Worm (Caenorhabditis elegans): ENCODE measurements around the gene asp-13.

DNA sequence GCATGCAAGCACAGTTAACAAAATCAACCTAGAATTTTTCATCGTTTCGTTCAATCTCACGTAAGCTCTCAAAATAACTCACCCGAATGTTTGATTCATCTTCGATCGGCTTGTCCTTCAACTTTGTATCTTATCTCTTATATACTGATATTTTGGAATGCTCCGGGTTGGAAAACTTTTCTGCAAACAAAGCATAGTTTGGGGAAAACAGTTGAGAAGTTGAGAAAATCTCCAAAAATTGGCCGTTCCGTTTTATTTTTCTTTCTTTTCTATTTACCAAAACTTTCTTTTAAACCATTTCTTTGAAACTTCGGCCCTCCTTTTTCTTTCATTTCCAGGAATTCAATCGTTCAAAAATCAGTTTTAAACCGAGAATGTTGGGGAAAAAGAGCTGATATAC, 40.4 kb downstream of the asp-13 start, which contains the start of gene F41E6.15:
- no peak for TF ChIP-seq W03F9.2 (tag; optimal IDR thresholded peaks at IDR 0.05)
- TF ChIP-seq dao-5 (tag; optimal IDR thresholded peaks at IDR 0.05): no peak
